Fruit fly (Drosophila melanogaster): ENCODE results near the gene Cp15.
A peak's percentile ranks its signal among the peaks of the same experiment; 100 is the strongest.

The Cp15 gene

DNA sequence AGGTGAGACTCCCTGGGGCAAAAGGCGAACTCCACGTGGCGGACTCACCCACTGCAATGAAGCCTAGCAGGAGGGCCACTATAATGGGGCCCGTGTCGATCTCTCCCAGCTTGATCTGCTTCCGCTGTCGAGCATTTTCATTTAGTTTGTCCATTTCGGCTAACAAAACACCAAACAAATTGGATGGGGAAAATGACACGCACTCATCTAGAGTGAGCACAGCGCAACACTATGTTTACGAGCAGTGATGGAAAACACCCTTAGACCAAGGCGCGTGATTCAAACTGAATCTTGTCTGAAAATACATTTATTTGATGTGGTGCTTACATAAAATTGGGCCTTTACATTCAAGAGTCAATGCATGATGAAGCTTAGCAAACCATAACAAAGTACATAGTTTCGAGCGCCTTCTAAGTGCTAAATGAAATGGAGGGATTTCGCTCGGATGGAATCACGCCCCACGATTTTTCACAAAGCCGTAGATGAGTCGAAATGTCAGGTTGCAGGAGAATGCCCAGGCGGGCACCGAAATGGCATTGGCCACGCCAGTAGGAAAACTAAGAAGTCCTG lies 8.2 kb upstream of the Cp15 start, which contains the start of gene SrpRbeta (continued):
- TF ChIP-seq Sox100B (GFP tag; optimal IDR thresholded peaks at IDR 0.05) (no peak), CG6272 (GFP tag; IDR thresholded peaks at IDR 0.05) (no peak), trem (tag; optimal IDR thresholded peaks at IDR 0.05) (peak; percentile 75), Abd-B (GFP tag; optimal IDR thresholded peaks at IDR 0.05) (no peak), CG9876 (GFP tag; optimal IDR thresholded peaks at IDR 0.05) (no peak), BtbVII (GFP tag; optimal IDR thresholded peaks at IDR 0.05) (no peak), Bgb (GFP tag; IDR thresholded peaks at IDR 0.05; ENCODE audit: partially characterized antibody) (no peak), Oaz (GFP tag; IDR thresholded peaks at IDR 0.05) (no peak), CG43689 (GFP tag; IDR thresholded peaks at IDR 0.05) (no peak), tap (tag; optimal IDR thresholded peaks at IDR 0.05) (no peak), CG13894 (tag; optimal IDR thresholded peaks at IDR 0.05) (no peak), sens (GFP tag) (no peak), CG15269 (tag; optimal IDR thresholded peaks at IDR 0.05) (no peak), CG8924 (tag; optimal IDR thresholded peaks at IDR 0.05) (no peak), D19A (tag; optimal IDR thresholded peaks at IDR 0.05) (no peak), CG10462 (GFP tag; optimal IDR thresholded peaks at IDR 0.05) (no peak), CG6689 (GFP tag; IDR thresholded peaks at IDR 0.05) (no peak), pho (GFP tag; optimal IDR thresholded peaks at IDR 0.05) (no peak), hth (optimal IDR thresholded peaks at IDR 0.05) (no peak), CG12659 (GFP tag; optimal IDR thresholded peaks at IDR 0.05) (peak; percentile 47), pzg (GFP tag; optimal IDR thresholded peaks at IDR 0.05) (peak; percentile 65), Xrp1 (GFP tag; IDR thresholded peaks at IDR 0.05) (no peak), CG6854 (GFP tag; optimal IDR thresholded peaks at IDR 0.05) (no peak), Ssrp (tag; optimal IDR thresholded peaks at IDR 0.05) (no peak), CTCF (GFP tag; optimal IDR thresholded peaks at IDR 0.05) (peak; percentile 23), CG10979 (tag; optimal IDR thresholded peaks at IDR 0.05) (no peak), ems (GFP tag; optimal IDR thresholded peaks at IDR 0.05) (peak; percentile 7), bsh (GFP tag; optimal IDR thresholded peaks at IDR 0.05) (no peak), org-1 (GFP tag; optimal IDR thresholded peaks at IDR 0.05) (peak; percentile 24), CG2678 (tag; optimal IDR thresholded peaks at IDR 0.05) (no peak), CG5953 (GFP tag; IDR thresholded peaks at IDR 0.05) (no peak), CG2875 (GFP tag; optimal IDR thresholded peaks at IDR 0.05) (no peak), Hr78 (GFP tag; optimal IDR thresholded peaks at IDR 0.05) (no peak), ara (GFP tag; IDR thresholded peaks at IDR 0.05) (peak; percentile 27; the same call in 1 of the 2 replicates), sug (tag; optimal IDR thresholded peaks at IDR 0.05) (peak; percentile 20), CG4854 (GFP tag; optimal IDR thresholded peaks at IDR 0.05) (no peak), ap (GFP tag; IDR thresholded peaks at IDR 0.05) (no peak), NfI (GFP tag; optimal IDR thresholded peaks at IDR 0.05) (peak; percentile 46), row (GFP tag; IDR thresholded peaks at IDR 0.05) (no peak), CG1647 (GFP tag; optimal IDR thresholded peaks at IDR 0.05) (peak; percentile 6), ato (GFP tag; IDR thresholded peaks at IDR 0.05; ENCODE audit: partially characterized antibody) (no peak), disco-r (GFP tag; optimal IDR thresholded peaks at IDR 0.05) (no peak), Dbx (GFP tag; IDR thresholded peaks at IDR 0.05) (no peak; the same call in 2 of the 3 replicates), sc (optimal IDR thresholded peaks at IDR 0.05) (no peak), sc (GFP tag; optimal IDR thresholded peaks at IDR 0.05) (no peak), seq (GFP tag; IDR thresholded peaks at IDR 0.05) (no peak), CG17328 (GFP tag; IDR thresholded peaks at IDR 0.05) (no peak; the same call in 1 of the 2 replicates), fd96Cb (tag; optimal IDR thresholded peaks at IDR 0.05) (no peak), Lhr (GFP tag; optimal IDR thresholded peaks at IDR 0.05) (no peak), Elba2 (GFP tag; optimal IDR thresholded peaks at IDR 0.05) (no peak), cas (GFP tag; IDR thresholded peaks at IDR 0.05) (no peak), lab (GFP tag; optimal IDR thresholded peaks at IDR 0.05) (peak; percentile 65)

All from whole organism, embryonic.